Worm (Caenorhabditis elegans) whole organism, L4 larva: Measurements from ENCODE around the gene Y113G7B.12.
A peak's percentile ranks its signal among the peaks of the same experiment; 100 is the strongest.

Source experiments
- D1046.2 ChIP-seq: fragments of 200-800 bp; sonication (Bioruptor generic); IDR thresholded peaks from 2 replicates; pipeline ENCODE4 v1.3.6; 2022; ENCODE audit warnings: missing genetic modification characterization, missing compliant biosample characterization
- F10B5.3 ChIP-seq: sonication (generic microtip); optimal IDR thresholded peaks from 2 replicates; lab custom pipeline; 2016; ENCODE audit warnings: mild to moderate bottlenecking, missing genetic modification characterization, missing compliant biosample characterization
- T20F7.1 ChIP-seq: fragments of 200-800 bp; sonication (Bioruptor generic); optimal IDR thresholded peaks from 2 replicates; lab custom pipeline; 2018; ENCODE audit warnings: mild to moderate bottlenecking, missing genetic modification characterization, missing compliant biosample characterization
- T26A8.4 ChIP-seq: fragments of 200-800 bp; sonication (Bioruptor generic); IDR thresholded peaks from 2 replicates; pipeline ENCODE4 v1.3.6; 2022; ENCODE audit warnings: missing genetic modification characterization, missing compliant biosample characterization
- Y105C5A.15 ChIP-seq: fragments of 200-800 bp; sonication (Bioruptor generic); IDR thresholded peaks from 2 replicates; pipeline ENCODE4 v1.3.6; 2022; ENCODE audit warnings: missing genetic modification characterization, missing compliant biosample characterization
- ZK337.2 ChIP-seq: fragments of 200-800 bp; sonication (Bioruptor generic); IDR thresholded peaks from 2 replicates; pipeline ENCODE4 v1.3.6; 2022; ENCODE audit warnings: missing genetic modification reagents, missing genetic modification characterization, missing compliant biosample characterization
- ZK546.5 ChIP-seq, 2 experiments: sonication (generic microtip); optimal IDR thresholded peaks; 2 replicates each; lab custom pipeline; 2017; ENCODE audit warnings: missing biosample characterization in 2 of 2, missing genetic modification characterization in 2 of 2
- aly-2 ChIP-seq: sonication (generic microtip); optimal IDR thresholded peaks from 2 replicates; lab custom pipeline; 2018; ENCODE audit warnings: missing biosample characterization, missing genetic modification characterization
- attf-4 ChIP-seq: sonication (generic microtip); optimal IDR thresholded peaks from 3 replicates; lab custom pipeline; 2017; ENCODE audit warnings: missing biosample characterization, missing genetic modification characterization
- ceh-28 ChIP-seq: fragments of 150-350 bp; optimal IDR thresholded peaks from 2 replicates; lab custom pipeline; 2014; ENCODE audit warnings: missing biosample characterization, missing genetic modification reagents, missing genetic modification characterization
- ceh-44 ChIP-seq: fragments of 200-800 bp; sonication (Bioruptor generic); IDR thresholded peaks from 2 replicates; pipeline ENCODE4 v1.3.6; 2022; ENCODE audit warnings: missing genetic modification reagents, missing genetic modification characterization, missing compliant biosample characterization
- ceh-62 ChIP-seq: sonication (generic microtip); optimal IDR thresholded peaks from 2 replicates; lab custom pipeline; 2017; ENCODE audit warnings: missing biosample characterization, missing genetic modification characterization
- ceh-82 ChIP-seq: sonication (generic microtip); optimal IDR thresholded peaks from 2 replicates; lab custom pipeline; 2017; ENCODE audit warnings: missing biosample characterization, missing genetic modification characterization
- daf-16 ChIP-seq, 3 experiments: sonication (generic microtip); optimal IDR thresholded peaks; 2 replicates each; lab custom pipeline; 2016 to 2017; ENCODE audit warnings: missing genetic modification characterization in 3 of 3, missing genetic modification reagents in 3 of 3, mild to moderate bottlenecking in 2 of 3, missing compliant biosample characterization in 2 of 3, missing biosample characterization in 1 of 3, moderate library complexity in 1 of 3
- daf-19 ChIP-seq: fragments of 200-800 bp; sonication (Bioruptor generic); conservative IDR thresholded peaks from 2 replicates; pipeline ENCODE4 v1.3.6; 2022; ENCODE audit warnings: missing genetic modification characterization, missing compliant biosample characterization
- daf-8 ChIP-seq: fragments of 200-800 bp; sonication (Bioruptor generic); IDR thresholded peaks from 2 replicates; pipeline ENCODE4 v1.3.6; 2022; ENCODE audit warnings: missing genetic modification characterization, missing compliant biosample characterization
- dmd-9 ChIP-seq: fragments of 200-800 bp; sonication (Bioruptor generic); IDR thresholded peaks from 2 replicates; pipeline ENCODE4 v1.3.6; 2022; ENCODE audit warnings: missing genetic modification reagents, missing genetic modification characterization, missing compliant biosample characterization
- dpl-1 ChIP-seq: fragments of 150-350 bp; optimal IDR thresholded peaks from 2 replicates; lab custom pipeline; 2014; ENCODE audit warnings: missing biosample characterization, missing genetic modification reagents, missing genetic modification characterization
- dve-1 ChIP-seq: sonication (generic microtip); optimal IDR thresholded peaks from 2 replicates; lab custom pipeline; 2017; ENCODE audit warnings: antibody characterized with exemption, mild to moderate bottlenecking, missing genetic modification characterization, missing compliant biosample characterization; ENCODE audit not compliant: insufficient read depth
- egl-43 ChIP-seq: fragments of 200-800 bp; sonication (Bioruptor generic); IDR thresholded peaks from 2 replicates; pipeline ENCODE4 v1.3.6; 2022; ENCODE audit warnings: missing genetic modification reagents, missing genetic modification characterization, missing compliant biosample characterization
- fos-1 ChIP-seq: fragments of 150-350 bp; optimal IDR thresholded peaks from 2 replicates; lab custom pipeline; 2014; ENCODE audit warnings: missing biosample characterization, missing genetic modification characterization
- hif-1 ChIP-seq, 2 experiments: sonication (generic microtip); optimal IDR thresholded peaks; 2 replicates each; lab custom pipeline; 2016 to 2017; ENCODE audit warnings: missing compliant biosample characterization in 2 of 2, missing genetic modification characterization in 2 of 2, missing genetic modification reagents in 2 of 2, missing genotype in 2 of 2, mild to moderate bottlenecking in 1 of 2
- jun-1 ChIP-seq: fragments of 150-350 bp; optimal IDR thresholded peaks from 2 replicates; lab custom pipeline; 2014; ENCODE audit warnings: missing biosample characterization, missing genetic modification reagents, missing genetic modification characterization
- lin-15B ChIP-seq: fragments of 150-350 bp; sonication (generic microtip); optimal IDR thresholded peaks from 3 replicates; lab custom pipeline; 2014; ENCODE audit warnings: missing biosample characterization, missing genetic modification characterization
- lin-29 ChIP-seq: fragments of 200-800 bp; sonication (Bioruptor generic); IDR thresholded peaks from 2 replicates; pipeline ENCODE4 v1.3.6; 2022; ENCODE audit warnings: missing genetic modification reagents, missing genetic modification characterization, missing compliant biosample characterization
- lin-38 ChIP-seq: fragments of 200-800 bp; sonication (Bioruptor generic); IDR thresholded peaks from 2 replicates; pipeline ENCODE4 v1.3.6; 2022; ENCODE audit warnings: missing genetic modification reagents, missing genetic modification characterization, missing compliant biosample characterization
- mdt-29 ChIP-seq: fragments of 200-800 bp; sonication (Bioruptor generic); IDR thresholded peaks from 2 replicates; pipeline ENCODE4 v1.3.6; 2022; ENCODE audit warnings: missing genetic modification reagents, missing genetic modification characterization, missing compliant biosample characterization
- mep-1 ChIP-seq: fragments of 150-350 bp; sonication (generic microtip); optimal IDR thresholded peaks from 3 replicates; lab custom pipeline; 2014; ENCODE audit warnings: missing biosample characterization, missing genetic modification characterization
- mxl-2 ChIP-seq: fragments of 200-800 bp; sonication (Bioruptor generic); conservative IDR thresholded peaks from 2 replicates; pipeline ENCODE4 v1.3.6; 2022; ENCODE audit warnings: missing genetic modification reagents, missing genetic modification characterization, missing compliant biosample characterization
- nhr-10 ChIP-seq: fragments of 150-350 bp; optimal IDR thresholded peaks from 2 replicates; lab custom pipeline; 2014; ENCODE audit warnings: missing biosample characterization, missing genetic modification characterization
- nhr-11 ChIP-seq: fragments of 150-350 bp; optimal IDR thresholded peaks from 2 replicates; lab custom pipeline; 2014; ENCODE audit warnings: missing biosample characterization, missing genetic modification characterization
- nhr-28 ChIP-seq: fragments of 150-350 bp; optimal IDR thresholded peaks from 2 replicates; lab custom pipeline; 2014; ENCODE audit warnings: missing biosample characterization, missing genetic modification characterization
- nhr-42 ChIP-seq: fragments of 200-800 bp; sonication (Bioruptor generic); IDR thresholded peaks from 2 replicates; pipeline ENCODE4 v1.3.6; 2022; ENCODE audit warnings: missing genetic modification characterization, missing compliant biosample characterization
- nhr-48 ChIP-seq: sonication (generic microtip); optimal IDR thresholded peaks from 2 replicates; lab custom pipeline; 2016; ENCODE audit warnings: mild to moderate bottlenecking, missing genetic modification characterization, missing compliant biosample characterization
- nhr-6 ChIP-seq: fragments of 150-350 bp; optimal IDR thresholded peaks from 2 replicates; lab custom pipeline; 2014; ENCODE audit warnings: missing biosample characterization, missing genetic modification characterization
- nhr-76 ChIP-seq: fragments of 150-350 bp; optimal IDR thresholded peaks from 2 replicates; lab custom pipeline; 2014; ENCODE audit warnings: missing biosample characterization, missing genetic modification characterization
- php-3 ChIP-seq: fragments of 200-800 bp; sonication (Bioruptor generic); IDR thresholded peaks from 2 replicates; pipeline ENCODE4 v1.3.6; 2022; ENCODE audit warnings: missing genetic modification reagents, missing genetic modification characterization, missing compliant biosample characterization
- pqm-1 ChIP-seq: sonication (generic microtip); optimal IDR thresholded peaks from 2 replicates; lab custom pipeline; 2017; ENCODE audit warnings: missing biosample characterization, missing genetic modification characterization
- saeg-2 ChIP-seq: fragments of 200-800 bp; sonication (Bioruptor generic); IDR thresholded peaks from 2 replicates; pipeline ENCODE4 v1.3.6; 2022; ENCODE audit warnings: missing genetic modification reagents, missing genetic modification characterization, missing compliant biosample characterization
- set-16 ChIP-seq: fragments of 200-800 bp; sonication (Bioruptor generic); IDR thresholded peaks from 2 replicates; pipeline ENCODE4 v1.3.6; 2022; ENCODE audit warnings: missing genetic modification reagents, missing genetic modification characterization, missing compliant biosample characterization
- skn-1 ChIP-seq: fragments of 150-350 bp; optimal IDR thresholded peaks from 2 replicates; lab custom pipeline; 2014; ENCODE audit warnings: missing biosample characterization, missing genetic modification characterization
- snpc-1.2 ChIP-seq: fragments of 200-800 bp; sonication (Bioruptor generic); IDR thresholded peaks from 2 replicates; pipeline ENCODE4 v1.3.6; 2022; ENCODE audit warnings: missing genetic modification reagents, missing genetic modification characterization, missing compliant biosample characterization
- tra-1 ChIP-seq: fragments of 200-800 bp; sonication (Bioruptor generic); IDR thresholded peaks from 2 replicates; pipeline ENCODE4 v1.3.6; 2022; ENCODE audit warnings: missing genetic modification reagents, missing genetic modification characterization, missing compliant biosample characterization
- unc-130 ChIP-seq: sonication (generic microtip); optimal IDR thresholded peaks from 2 replicates; lab custom pipeline; 2016; ENCODE audit warnings: missing genetic modification reagents, missing genetic modification characterization, missing compliant biosample characterization
- unc-39 ChIP-seq: sonication (generic microtip); optimal IDR thresholded peaks from 2 replicates; lab custom pipeline; 2017; ENCODE audit warnings: missing biosample characterization, missing genetic modification characterization
- unc-62 ChIP-seq, 3 experiments: fragments of 150-350 bp in 1 of 3; sonication (generic microtip); optimal IDR thresholded peaks in 2 of 3; peaks in 1 of 3; 1 replicate in 1 of 3; 2 replicates in 2 of 3; lab custom pipeline; 2014 to 2017; ENCODE audit warnings: missing biosample characterization in 3 of 3, missing genetic modification characterization in 3 of 3, missing genetic modification reagents in 3 of 3, missing genotype in 1 of 3
- zfp-3 ChIP-seq: fragments of 200-800 bp; sonication (Bioruptor generic); conservative IDR thresholded peaks from 2 replicates; pipeline ENCODE4 v1.3.6; 2022; ENCODE audit warnings: missing genetic modification reagents, missing genetic modification characterization, missing compliant biosample characterization
- ztf-11 ChIP-seq: fragments of 150-350 bp; optimal IDR thresholded peaks from 2 replicates; lab custom pipeline; 2014; ENCODE audit warnings: missing biosample characterization, missing genetic modification characterization
- ztf-7 ChIP-seq: fragments of 150-350 bp; optimal IDR thresholded peaks from 2 replicates; lab custom pipeline; 2014; ENCODE audit warnings: missing biosample characterization, missing genetic modification characterization

Y113G7B.12 gene

DNA sequence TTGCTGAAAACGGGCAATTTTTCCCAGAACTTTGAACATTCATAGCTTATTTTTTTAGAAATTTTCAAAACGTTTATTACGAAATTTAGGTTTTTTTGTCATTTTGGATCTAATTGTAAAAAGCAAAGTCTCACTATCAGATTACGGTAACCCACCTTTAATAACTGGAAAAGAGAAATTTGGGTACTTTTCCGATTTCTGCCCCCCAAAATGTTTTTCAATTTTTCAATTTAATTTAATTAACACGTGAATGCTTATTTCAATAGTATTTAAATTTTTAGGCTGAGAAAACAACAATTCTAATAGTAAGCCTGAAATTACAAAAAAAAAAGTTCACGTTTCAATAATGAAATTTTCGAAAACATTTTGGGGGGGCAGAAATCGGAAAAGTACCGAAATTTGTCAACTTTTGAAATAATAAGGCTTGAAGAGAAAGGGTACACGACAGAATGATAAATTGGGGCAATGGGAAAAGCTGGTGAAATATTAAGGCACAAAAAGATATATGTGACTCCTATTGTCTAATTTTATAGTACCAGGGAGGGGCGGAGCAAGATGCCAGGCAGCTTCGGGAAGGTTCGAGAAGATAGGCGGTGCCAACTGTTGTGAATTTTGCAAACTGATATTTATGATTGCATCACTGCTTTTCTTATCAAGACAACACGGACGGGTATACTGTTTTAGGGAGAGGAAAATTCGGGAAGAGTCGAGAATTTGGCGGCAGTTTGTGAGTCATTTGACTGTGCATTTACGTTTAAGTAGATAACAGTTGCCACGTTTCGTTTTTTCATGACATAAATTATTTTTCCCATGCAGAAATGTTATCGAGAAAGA is 48.2 kb downstream of the Y113G7B.12 start, which contains the start of gene F19B2.5 (continued):
- peak; percentile 79 for TF ChIP-seq nhr-48 (tag; lab: Kevin White, UChicago)
- peak; percentile 33 to 48 for TF ChIP-seq hif-1 (tag; optimal IDR thresholded peaks at IDR 0.05; lab: Kevin White, UChicago)
- no peak for TF ChIP-seq egl-43 (GFP tag; lab: Robert Waterston, UW)
- TF ChIP-seq ztf-11: no peak
- peak; percentile 100 for TF ChIP-seq mdt-29 (GFP tag; lab: Robert Waterston, UW)
- TF ChIP-seq zfp-3 (GFP tag; lab: Robert Waterston, UW): peak; percentile 73; the same call in 1 of the 2 replicates
- peak; percentile 90; the same call in 1 of the 2 replicates for TF ChIP-seq tra-1 (GFP tag; lab: Robert Waterston, UW)
- 0 out of 2 replicates have a peak, but pooled peaks have one; percentile 53 for TF ChIP-seq nhr-42 (GFP tag; lab: Robert Waterston, UW)
- TF ChIP-seq ztf-7 (tag; lab: Kevin White, UChicago): peak; percentile 25
- peak in 1 of 2 experiments; percentile 97 for TF ChIP-seq daf-16 (GFP tag; optimal IDR thresholded peaks at IDR 0.05; lab: Kevin White, UChicago)
- peak; percentile 99 for TF ChIP-seq daf-16 (tag; optimal IDR thresholded peaks at IDR 0.05; lab: Kevin White, UChicago)
- TF ChIP-seq nhr-6 (tag; lab: Kevin White, UChicago): peak; percentile 25
- no peak for TF ChIP-seq aly-2 (tag; lab: Kevin White, UChicago)
- TF ChIP-seq nhr-28: peak; percentile 62
- TF ChIP-seq dmd-9: peak; percentile 49; the same call in 1 of the 2 replicates
- no peak for TF ChIP-seq snpc-1.2 (GFP tag; lab: Robert Waterston, UW)
- TF ChIP-seq nhr-76: no peak
- TF ChIP-seq ZK546.5 (tag; optimal IDR thresholded peaks at IDR 0.05; lab: Kevin White, UChicago): no peak
- TF ChIP-seq mxl-2 (GFP tag; lab: Robert Waterston, UW): no peak
- TF ChIP-seq unc-130 (GFP tag; lab: Kevin White, UChicago): no peak
- peak; percentile 11 for TF ChIP-seq pqm-1 (tag; lab: Kevin White, UChicago)
- no peak for TF ChIP-seq lin-29
- TF ChIP-seq jun-1: peak; percentile 66
- no peak for TF ChIP-seq lin-15B (tag; lab: Kevin White, UChicago)
- no peak for TF ChIP-seq F10B5.3 (tag; lab: Kevin White, UChicago)
- TF ChIP-seq dpl-1: peak; percentile 26
- no peak for TF ChIP-seq daf-8 (GFP tag; lab: Robert Waterston, UW)
- TF ChIP-seq T26A8.4 (GFP tag; lab: Robert Waterston, UW): peak; percentile 74
- TF ChIP-seq ceh-62 (tag; lab: Kevin White, UChicago): no peak
- TF ChIP-seq set-16 (GFP tag; lab: Robert Waterston, UW): no peak; the same call in none of the 2 replicates
- TF ChIP-seq D1046.2 (GFP tag; lab: Robert Waterston, UW): no peak
- no peak for TF ChIP-seq unc-39 (tag; lab: Kevin White, UChicago)
- TF ChIP-seq daf-19: no peak
- no peak for TF ChIP-seq ceh-82 (tag; lab: Kevin White, UChicago)
- peak; percentile 97 for TF ChIP-seq php-3 (GFP tag; lab: Robert Waterston, UW)
- TF ChIP-seq dve-1: peak; percentile 97
- no peak for TF ChIP-seq attf-4 (tag; lab: Kevin White, UChicago)
- no peak for TF ChIP-seq ceh-44 (GFP tag; lab: Robert Waterston, UW)
- no peak for TF ChIP-seq nhr-10 (tag; lab: Kevin White, UChicago)
- TF ChIP-seq skn-1: no peak
- TF ChIP-seq ceh-28 (tag; lab: Kevin White, UChicago): no peak
- no peak for TF ChIP-seq Y105C5A.15 (GFP tag; lab: Robert Waterston, UW)
- peak; percentile 87; the same call in 1 of the 2 replicates for TF ChIP-seq saeg-2 (GFP tag; lab: Robert Waterston, UW)
- peak; percentile 49 for TF ChIP-seq T20F7.1 (GFP tag; lab: Kevin White, UChicago)
- TF ChIP-seq nhr-11 (tag; lab: Kevin White, UChicago): no peak
- no peak for TF ChIP-seq fos-1 (tag; lab: Kevin White, UChicago)
- TF ChIP-seq mep-1 (tag; lab: Kevin White, UChicago): peak; percentile 6
- TF ChIP-seq ZK337.2 (GFP tag; lab: Robert Waterston, UW): no peak
- no peak; the same call in 1 of the 2 replicates for TF ChIP-seq lin-38 (GFP tag; lab: Robert Waterston, UW)
- no peak for TF ChIP-seq unc-62 (GFP tag; optimal IDR thresholded peaks at IDR 0.05 in 1 of 2; lab: Kevin White, UChicago)
- no peak for TF ChIP-seq unc-62 (tag; optimal IDR thresholded peaks at IDR 0.05; lab: Kevin White, UChicago)
